Worm (Caenorhabditis elegans) whole organism, early embryonic: ENCODE results near the gene F59B2.3.

Source experiments
- aly-1 ChIP-seq: sonication (generic microtip); optimal IDR thresholded peaks from 2 replicates; lab custom pipeline; 2016; ENCODE audit warnings: missing genetic modification characterization, missing compliant biosample characterization
- ama-1 ChIP-seq: fragments of 150-350 bp; optimal IDR thresholded peaks from 2 replicates; lab custom pipeline; 2014
- ets-7 ChIP-seq: sonication (generic microtip); optimal IDR thresholded peaks from 2 replicates; lab custom pipeline; 2016; ENCODE audit warnings: missing genotype, missing genetic modification characterization, missing compliant biosample characterization
- flt-1 ChIP-seq: fragments of 200-800 bp; sonication (Bioruptor generic); IDR thresholded peaks from 2 replicates; pipeline ENCODE4 v1.3.6; 2022; ENCODE audit warnings: missing genetic modification characterization, missing compliant biosample characterization
- hmbx-1 ChIP-seq: sonication (generic microtip); optimal IDR thresholded peaks from 2 replicates; lab custom pipeline; 2016; ENCODE audit warnings: mild to moderate bottlenecking, missing genetic modification characterization, missing compliant biosample characterization
- tbx-37 ChIP-seq: fragments of 200-800 bp; sonication (Bioruptor generic); conservative IDR thresholded peaks from 2 replicates; pipeline ENCODE4 v1.3.6; 2022; ENCODE audit warnings: missing genetic modification reagents, missing genetic modification characterization, missing compliant biosample characterization

DNA sequence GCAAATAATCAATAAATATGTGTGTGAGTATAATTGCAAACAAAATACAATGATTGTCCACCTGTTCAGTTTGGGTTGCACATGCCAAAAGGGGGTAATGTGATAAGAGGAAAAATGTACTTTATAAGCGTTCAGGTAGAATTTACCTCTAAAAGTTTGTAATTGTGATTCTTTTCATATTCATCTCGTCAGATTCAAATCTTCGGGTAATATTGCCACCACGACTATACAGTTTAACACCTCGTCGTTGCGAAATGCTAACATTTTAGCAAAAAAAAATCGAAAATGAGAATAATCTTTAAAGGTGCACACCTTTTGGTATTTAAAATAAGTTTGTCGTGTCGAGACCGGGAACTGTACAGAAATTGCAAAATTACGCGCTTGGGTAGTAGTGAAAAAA is 43.6 kb upstream of the F59B2.3 start, which contains the start of gene nac-2:
- TF ChIP-seq ama-1 (lab: Kevin White, UChicago) = no peak
- no peak for TF ChIP-seq aly-1
- no peak for TF ChIP-seq flt-1 (GFP tag; lab: Robert Waterston, UW)
- no peak for TF ChIP-seq tbx-37 (GFP tag; lab: Robert Waterston, UW)
- TF ChIP-seq hmbx-1 (tag; lab: Kevin White, UChicago) = no peak
- TF ChIP-seq ets-7 (tag; lab: Kevin White, UChicago) = no peak
